Fruit fly (Drosophila melanogaster): ENCODE measurements around the gene stx.
A peak's percentile ranks its signal among the peaks of the same experiment; 100 is the strongest.

Gene stx

dm6 chrX:10787352-10787751 is 42.6 kb upstream of the stx start (continued):
- TF ChIP-seq mam (GFP tag; optimal IDR thresholded peaks at IDR 0.05) (no peak), zen (tag; optimal IDR thresholded peaks at IDR 0.05) (no peak), CG6791 (GFP tag; IDR thresholded peaks at IDR 0.05; ENCODE audit: partially characterized antibody) (0 out of 3 replicates have a peak, but pooled peaks have one; percentile 20), pita (GFP tag; optimal IDR thresholded peaks at IDR 0.05) (no peak)

dm6 chrX:10786443-10787097 is 41.8 kb upstream of the stx start, which contains the start of the genes Ant2 and sesB:
TSS of gene Ant2 (minus strand) at chrX:10786907.
TSS of gene sesB (minus strand) at chrX:10786958.
- TF ChIP-seq sqz (GFP tag; optimal IDR thresholded peaks at IDR 0.05) (peak; percentile 23), CG12071 (GFP tag; optimal IDR thresholded peaks at IDR 0.05) (no peak), tna (GFP tag; IDR thresholded peaks at IDR 0.05; ENCODE audit: partially characterized antibody) (peak; percentile 55), CG16813 (GFP tag; IDR thresholded peaks at IDR 0.05; ENCODE audit: partially characterized antibody) (peak; percentile 76), CG12659 (GFP tag; optimal IDR thresholded peaks at IDR 0.05) (no peak), CG17359 (tag; optimal IDR thresholded peaks at IDR 0.05) (no peak), stwl (tag; optimal IDR thresholded peaks at IDR 0.05) (peak; percentile 53), sisA (GFP tag; IDR thresholded peaks at IDR 0.05) (no peak), Max (GFP tag; optimal IDR thresholded peaks at IDR 0.05) (no peak), phol (tag; optimal IDR thresholded peaks at IDR 0.05) (peak; percentile 26), Dp (GFP tag; optimal IDR thresholded peaks at IDR 0.05) (peak; percentile 13), unpg (GFP tag; optimal IDR thresholded peaks at IDR 0.05) (no peak), hb (GFP tag; IDR thresholded peaks at IDR 0.05; ENCODE audit: partially characterized antibody) (peak; percentile 64; the same call in 1 of the 3 replicates), wdn (GFP tag; IDR thresholded peaks at IDR 0.05) (0 out of 2 replicates have a peak, but pooled peaks have one; percentile 12), D19B (GFP tag; optimal IDR thresholded peaks at IDR 0.05) (no peak), bigmax (GFP tag; optimal IDR thresholded peaks at IDR 0.05) (peak; percentile 30), CG11456 (GFP tag; IDR thresholded peaks at IDR 0.05) (no peak), cg (GFP tag; optimal IDR thresholded peaks at IDR 0.05) (no peak), CG9609 (GFP tag; optimal IDR thresholded peaks at IDR 0.05) (no peak), sens (GFP tag) (peak; percentile 78), seq (GFP tag; IDR thresholded peaks at IDR 0.05) (no peak), Doc3 (GFP tag; IDR thresholded peaks at IDR 0.05; ENCODE audit: partially characterized antibody) (peak; percentile 59), Pdp1 (GFP tag; optimal IDR thresholded peaks at IDR 0.05) (peak in 1 of 2 experiments; percentile 96), CG12391 (tag; optimal IDR thresholded peaks at IDR 0.05) (peak; percentile 3), lilli (GFP tag; optimal IDR thresholded peaks at IDR 0.05) (peak; percentile 60), CG15269 (tag; optimal IDR thresholded peaks at IDR 0.05) (peak; percentile 3), CG6791 (GFP tag; IDR thresholded peaks at IDR 0.05; ENCODE audit: partially characterized antibody) (peak; percentile 77), Six4 (GFP tag; optimal IDR thresholded peaks at IDR 0.05) (no peak), mam (GFP tag; optimal IDR thresholded peaks at IDR 0.05) (no peak), Adf1 (GFP tag; IDR thresholded peaks at IDR 0.05) (no peak), CG8478 (optimal IDR thresholded peaks at IDR 0.05) (no peak), pum (GFP tag; optimal IDR thresholded peaks at IDR 0.05) (no peak), Ada2b (GFP tag; IDR thresholded peaks at IDR 0.05) (no peak), amos (GFP tag; IDR thresholded peaks at IDR 0.05; ENCODE audit: partially characterized antibody) (no peak; the same call in 1 of the 2 replicates), pfk (GFP tag; optimal IDR thresholded peaks at IDR 0.05) (peak; percentile 35), B-H2 (GFP tag; optimal IDR thresholded peaks at IDR 0.05) (no peak), CG8290 (GFP tag; optimal IDR thresholded peaks at IDR 0.05) (no peak), CG8290 (tag; optimal IDR thresholded peaks at IDR 0.05) (peak in 1 of 2 experiments; percentile 51), vvl (GFP tag; IDR thresholded peaks at IDR 0.05) (no peak), CG2202 (tag; optimal IDR thresholded peaks at IDR 0.05) (no peak), CG6254 (GFP tag; optimal IDR thresholded peaks at IDR 0.05) (no peak), scrt (GFP tag; optimal IDR thresholded peaks at IDR 0.05) (peak; percentile 5), Oli (tag; optimal IDR thresholded peaks at IDR 0.05) (no peak), unc-4 (GFP tag; IDR thresholded peaks at IDR 0.05; ENCODE audit: partially characterized antibody) (peak; percentile 75), cas (GFP tag; IDR thresholded peaks at IDR 0.05) (no peak)

Data from whole organism, embryonic.